Worm (Caenorhabditis elegans) whole organism, mixed stage, embryonic: ENCODE data around the gene chil-15.

Experiments used
- M03D4.4 ChIP-seq: sonication (generic microtip); optimal IDR thresholded peaks from 2 replicates; lab custom pipeline; 2017; ENCODE audit warnings: mild to moderate bottlenecking, missing genetic modification characterization, missing compliant biosample characterization
- ceh-39 ChIP-seq: fragments of 150-350 bp; optimal IDR thresholded peaks from 2 replicates; lab custom pipeline; 2014; ENCODE audit warnings: missing biosample characterization, missing genetic modification characterization
- ceh-43 ChIP-seq: fragments of 200-800 bp; sonication (Bioruptor generic); optimal IDR thresholded peaks from 2 replicates; lab custom pipeline; 2018; ENCODE audit warnings: mild to moderate bottlenecking, missing genetic modification characterization, moderate library complexity, missing compliant biosample characterization
- drap-1 ChIP-seq: fragments of 200-800 bp; sonication (Bioruptor generic); optimal IDR thresholded peaks from 3 replicates; lab custom pipeline; 2018; ENCODE audit warnings: mild to moderate bottlenecking, missing genetic modification characterization, missing compliant biosample characterization
- ham-2 ChIP-seq: fragments of 200-800 bp; sonication (Bioruptor generic); optimal IDR thresholded peaks from 2 replicates; lab custom pipeline; 2018; ENCODE audit warnings: mild to moderate bottlenecking, missing genetic modification characterization, missing compliant biosample characterization
- hlh-1 ChIP-seq: fragments of 150-350 bp; optimal IDR thresholded peaks from 2 replicates; lab custom pipeline; 2014; ENCODE audit warnings: missing biosample characterization, missing genetic modification reagents, missing genetic modification characterization
- lin-13 ChIP-seq: fragments of 150-350 bp; optimal IDR thresholded peaks from 2 replicates; lab custom pipeline; 2014; ENCODE audit warnings: missing biosample characterization, missing genetic modification characterization
- nhr-237 ChIP-seq: fragments of 150-350 bp; optimal IDR thresholded peaks from 2 replicates; lab custom pipeline; 2014; ENCODE audit warnings: missing biosample characterization, missing genetic modification characterization
- nhr-76 ChIP-seq: sonication (generic microtip); optimal IDR thresholded peaks from 2 replicates; lab custom pipeline; 2017; ENCODE audit warnings: missing biosample characterization, missing genetic modification characterization
- unc-62 ChIP-seq: fragments of 150-350 bp; optimal IDR thresholded peaks from 2 replicates; lab custom pipeline; 2014; ENCODE audit warnings: missing biosample characterization, missing genetic modification reagents, missing genetic modification characterization
- zip-8 ChIP-seq: fragments of 150-350 bp; optimal IDR thresholded peaks from 2 replicates; lab custom pipeline; 2014; ENCODE audit warnings: missing biosample characterization, missing genetic modification characterization

The chil-15 gene

DNA sequence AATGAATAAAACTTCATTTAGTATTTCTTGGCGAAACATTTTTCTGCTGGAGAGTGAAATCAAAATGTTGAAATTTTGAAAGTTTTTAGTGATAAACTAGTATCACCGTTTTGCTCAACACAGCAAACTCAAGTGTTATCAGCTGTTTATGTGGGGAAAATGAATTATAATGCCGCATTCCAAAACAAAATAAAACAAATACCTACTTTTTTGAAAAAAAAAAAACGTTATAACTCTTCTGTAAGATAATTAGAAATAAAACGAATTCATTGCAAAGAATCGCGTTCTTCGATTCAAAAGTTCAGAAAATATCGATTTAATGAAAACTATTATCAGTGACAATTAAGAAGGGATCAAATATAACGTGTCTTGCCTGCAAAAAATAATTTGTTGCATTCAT, 45.9 kb downstream of the chil-15 start, which contains the start of gene Y51B9A.9:
TSS of gene Y51B9A.9 (minus strand) at position 101 of the 400 bp plus-strand sequence.
- TF ChIP-seq zip-8 = no peak
- no peak for TF ChIP-seq nhr-237 (tag; lab: Kevin White, UChicago)
- no peak for TF ChIP-seq nhr-76
- no peak for TF ChIP-seq M03D4.4 (tag; lab: Kevin White, UChicago)
- TF ChIP-seq drap-1 = no peak
- no peak for TF ChIP-seq unc-62 (GFP tag; lab: Kevin White, UChicago)
- no peak for TF ChIP-seq ham-2 (GFP tag; lab: Kevin White, UChicago)
- TF ChIP-seq ceh-39 (tag; lab: Kevin White, UChicago) = no peak
- no peak for TF ChIP-seq hlh-1 (tag; lab: Kevin White, UChicago)
- no peak for TF ChIP-seq lin-13

DNA sequence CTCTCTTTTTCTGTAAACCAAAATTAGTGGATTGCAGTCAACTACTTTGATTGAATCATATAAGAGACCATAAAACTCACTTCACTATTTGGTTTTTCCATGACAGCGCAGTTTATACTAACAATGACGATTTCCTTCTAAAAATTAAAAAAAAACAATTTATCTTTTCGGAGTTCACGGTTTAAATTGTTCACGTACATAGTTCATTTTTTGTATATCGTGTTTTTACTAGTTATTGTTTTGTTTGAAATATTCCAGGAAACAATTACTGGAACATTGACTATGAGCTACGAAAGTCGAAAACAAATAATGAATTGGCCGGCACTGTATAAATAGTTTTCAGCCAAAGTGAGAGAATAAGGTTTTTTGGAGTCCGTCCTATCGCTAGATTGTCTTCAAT, 50.7 kb downstream of the chil-15 start, which contains the start of gene lido-17:
TSS of gene lido-17 (minus strand) at position 101 of the 400 bp plus-strand sequence.
- TF ChIP-seq ceh-43 (GFP tag; lab: Kevin White, UChicago) = no peak
